Fruit fly (Drosophila melanogaster) whole organism, prepupa: ENCODE results near the gene CG44325.
A peak's percentile ranks its signal among the peaks of the same experiment; 100 is the strongest.

Experiments
- CG11762 ChIP-seq: fragments of 200-800 bp; sonication (Bioruptor generic); optimal IDR thresholded peaks from 3 replicates; lab custom pipeline; 2016; ENCODE audit warnings: missing biosample characterization, missing genetic modification characterization; ENCODE audit not compliant: insufficient read depth
- CG1621 ChIP-seq: fragments of 200-800 bp; sonication (Bioruptor generic); optimal IDR thresholded peaks from 3 replicates; lab custom pipeline; 2018; ENCODE audit warnings: missing biosample characterization, mild to moderate bottlenecking, missing genetic modification characterization
- CG3919 ChIP-seq: fragments of 200-800 bp; sonication (Bioruptor generic); optimal IDR thresholded peaks from 3 replicates; lab custom pipeline; 2016; ENCODE audit warnings: missing biosample characterization, missing genetic modification characterization
- CG6276 ChIP-seq: fragments of 200-800 bp; sonication (Bioruptor generic); optimal IDR thresholded peaks from 2 replicates; lab custom pipeline; 2017; ENCODE audit warnings: missing biosample characterization, mild to moderate bottlenecking, missing genetic modification characterization
- CG8119 ChIP-seq: fragments of 200-800 bp; sonication (Bioruptor generic); IDR thresholded peaks from 3 replicates; pipeline ENCODE4 v1.3.6; 2022; ENCODE audit warnings: missing biosample characterization, missing genetic modification characterization
- Eip75B ChIP-seq: fragments of 200-800 bp; sonication (Bioruptor generic); optimal IDR thresholded peaks from 3 replicates; lab custom pipeline; 2016; ENCODE audit warnings: missing biosample characterization, missing genetic modification characterization
- Hr39 ChIP-seq: fragments of 200-800 bp; sonication (Bioruptor generic); optimal IDR thresholded peaks from 2 replicates; lab custom pipeline; 2016; ENCODE audit warnings: missing biosample characterization, missing genetic modification characterization
- Smox ChIP-seq: fragments of 200-800 bp; sonication (Bioruptor generic); optimal IDR thresholded peaks from 3 replicates; lab custom pipeline; 2016; ENCODE audit warnings: missing biosample characterization, missing genetic modification characterization

- TF ChIP-seq CG8119 (GFP tag; lab: Robert Waterston, UW) (peak; percentile 26; the same call in 1 of the 3 replicates), CG1621 (tag; lab: Kevin White, UChicago) (no peak), Eip75B (no peak), CG11762 (no peak), Hr39 (GFP tag; lab: Kevin White, UChicago) (no peak), Smox (GFP tag; lab: Kevin White, UChicago) (no peak), CG6276 (no peak), CG3919 (no peak)
Observed at dm6 chrX:9043711-9044505, 34.4 kb downstream of the CG44325 start.
